Worm (Caenorhabditis elegans) whole organism, L1 larva: ENCODE measurements around the gene dhgd-1.

Source experiments
- fkh-10 ChIP-seq: sonication (generic microtip); optimal IDR thresholded peaks from 2 replicates; lab custom pipeline; 2017; ENCODE audit warnings: missing biosample characterization, missing genetic modification reagents, missing genetic modification characterization
- nhr-11 ChIP-seq: fragments of 150-350 bp; optimal IDR thresholded peaks from 2 replicates; lab custom pipeline; 2014; ENCODE audit warnings: missing biosample characterization, missing genetic modification characterization
- nhr-237 ChIP-seq: fragments of 150-350 bp; optimal IDR thresholded peaks from 2 replicates; lab custom pipeline; 2014; ENCODE audit warnings: missing biosample characterization, missing genetic modification characterization
- tlp-1 ChIP-seq: fragments of 150-350 bp; optimal IDR thresholded peaks from 2 replicates; lab custom pipeline; 2014; ENCODE audit warnings: missing biosample characterization, missing genetic modification characterization
- zag-1 ChIP-seq: fragments of 150-350 bp; optimal IDR thresholded peaks from 2 replicates; lab custom pipeline; 2014; ENCODE audit warnings: missing biosample characterization, missing genetic modification characterization

DNA sequence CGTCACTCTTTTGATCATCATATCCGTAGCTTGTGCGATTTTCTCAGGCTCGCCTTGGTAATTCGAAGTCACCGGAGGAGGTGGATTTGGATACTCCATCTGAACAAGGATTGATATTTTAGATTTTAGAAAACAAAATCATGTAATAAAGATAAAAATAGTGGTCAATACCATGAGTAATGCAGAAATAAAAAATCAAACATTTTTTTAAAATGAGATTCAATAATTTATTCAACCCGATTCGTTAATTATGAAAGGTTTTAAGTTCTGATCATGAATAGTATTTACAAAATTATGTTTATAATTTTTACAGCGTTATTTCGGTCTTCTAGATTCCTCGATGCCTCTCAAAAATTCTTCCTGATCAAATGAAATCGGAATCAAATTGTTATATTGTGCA lies 18.2 kb downstream of the dhgd-1 start, which contains the start of gene mdt-8:
- TF ChIP-seq fkh-10 (GFP tag; lab: Kevin White, UChicago) (no peak), nhr-11 (tag; lab: Kevin White, UChicago) (no peak), tlp-1 (tag; lab: Kevin White, UChicago) (no peak), nhr-237 (tag; lab: Kevin White, UChicago) (no peak), zag-1 (tag; lab: Kevin White, UChicago) (no peak)
